Fruit fly (Drosophila melanogaster) whole organism, embryonic: ENCODE data around the gene CG3088.

Experiments
- B-H2 ChIP-seq: fragments of 200-800 bp; sonication (Bioruptor generic); optimal IDR thresholded peaks from 2 replicates; lab custom pipeline; 2018; ENCODE audit warnings: missing biosample characterization, mild to moderate bottlenecking, missing genetic modification characterization
- CG10267 ChIP-seq: fragments of 200-800 bp; sonication (Bioruptor generic); optimal IDR thresholded peaks from 2 replicates; lab custom pipeline; 2018; ENCODE audit warnings: missing biosample characterization, mild to moderate bottlenecking, missing genetic modification characterization, moderate library complexity
- CG16779 ChIP-seq: fragments of 200-800 bp; sonication (Bioruptor generic); IDR thresholded peaks from 2 replicates; pipeline ENCODE4 v1.3.6; 2022; ENCODE audit warnings: missing biosample characterization, missing genetic modification characterization
- CG6854 ChIP-seq: fragments of 200-800 bp; sonication (Bioruptor generic); optimal IDR thresholded peaks from 3 replicates; lab custom pipeline; 2017; ENCODE audit warnings: missing biosample characterization, mild to moderate bottlenecking, missing genetic modification characterization
- PHDP ChIP-seq: fragments of 200-800 bp; sonication (Bioruptor generic); optimal IDR thresholded peaks from 3 replicates; lab custom pipeline; 2018; ENCODE audit warnings: missing biosample characterization, mild to moderate bottlenecking, missing genetic modification characterization, moderate library complexity
- en ChIP-seq: fragments of 200-800 bp; sonication (Bioruptor generic); optimal IDR thresholded peaks from 2 replicates; lab custom pipeline; 2016; ENCODE audit warnings: missing biosample characterization, missing genetic modification characterization
- gsb ChIP-seq: fragments of 200-800 bp; sonication (Bioruptor generic); IDR thresholded peaks from 2 replicates; pipeline ENCODE4 v1.3.6; 2022; ENCODE audit warnings: missing biosample characterization, missing genetic modification characterization
- ind ChIP-seq: fragments of 200-800 bp; sonication (Bioruptor generic); optimal IDR thresholded peaks from 3 replicates; lab custom pipeline; 2016; ENCODE audit warnings: missing biosample characterization, missing genetic modification characterization
- sr ChIP-seq: fragments of 200-800 bp; sonication (Bioruptor generic); IDR thresholded peaks from 3 replicates; pipeline ENCODE4 v1.3.6; 2022; ENCODE audit warnings: missing biosample characterization, missing genetic modification characterization

- TF ChIP-seq sr (GFP tag; lab: Robert Waterston, UW) (no peak), CG16779 (GFP tag; lab: Robert Waterston, UW) (no peak), PHDP (tag; lab: Kevin White, UChicago) (peak; percentile 22), CG10267 (tag; lab: Kevin White, UChicago) (peak; percentile 10), B-H2 (GFP tag; lab: Kevin White, UChicago) (no peak), ind (no peak), CG6854 (GFP tag; lab: Kevin White, UChicago) (no peak), en (GFP tag; lab: Kevin White, UChicago) (no peak), gsb (GFP tag; lab: Robert Waterston, UW) (no peak)
These were observed 34.3 kb downstream of the CG3088 start for dm6 chr3L:9566849-9567248.
